Fruit fly (Drosophila melanogaster): Measurements from ENCODE around the gene Clp.

Clp gene

DNA sequence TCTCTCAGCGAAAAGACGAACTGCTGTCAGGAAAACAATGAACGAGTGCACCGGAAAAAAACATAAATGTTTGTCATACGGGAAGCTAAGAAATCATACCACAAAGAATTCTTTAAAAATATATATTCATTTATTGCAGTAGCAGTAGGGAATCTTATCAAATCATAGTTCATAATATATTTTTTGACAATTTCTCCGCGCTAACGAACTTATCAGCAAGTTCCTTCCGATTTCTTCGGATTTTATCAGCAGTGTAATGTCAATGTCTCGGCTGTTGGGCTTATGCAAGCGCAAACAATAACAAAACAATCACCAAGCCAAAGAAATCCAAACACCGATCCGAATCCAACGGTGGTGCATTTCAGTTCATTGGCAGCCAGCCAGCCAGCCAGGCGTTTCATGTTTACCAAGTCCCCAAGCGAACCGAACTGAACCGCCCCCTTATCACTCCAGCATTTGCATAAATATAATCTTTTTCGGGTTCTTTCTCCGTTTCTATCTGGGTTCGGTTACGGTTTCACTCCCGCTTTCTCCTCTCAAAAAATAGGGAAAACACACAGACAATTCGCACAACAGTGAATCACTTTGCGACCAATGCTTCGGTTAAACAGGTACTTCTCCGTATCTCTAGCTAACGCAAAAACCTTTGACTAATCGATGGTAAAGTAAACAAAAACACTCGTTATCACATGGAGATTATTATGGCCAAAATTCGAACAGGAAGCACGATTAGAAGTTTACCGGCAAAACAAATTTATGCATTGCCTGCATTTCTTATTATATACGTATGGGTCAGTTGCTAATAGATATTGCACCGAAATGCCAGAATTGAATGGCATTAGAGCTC, 8.0 kb downstream of the Clp start (continued):
- TF ChIP-seq E2f1 (GFP tag; IDR thresholded peaks at IDR 0.05) (no peak), ssp (GFP tag; IDR thresholded peaks at IDR 0.05) (no peak), her (GFP tag; optimal IDR thresholded peaks at IDR 0.05) (no peak), zen (tag; optimal IDR thresholded peaks at IDR 0.05) (no peak), inv (GFP tag; IDR thresholded peaks at IDR 0.05; ENCODE audit: partially characterized antibody) (no peak), CG11560 (tag; IDR thresholded peaks at IDR 0.05) (no peak), lilli (GFP tag; optimal IDR thresholded peaks at IDR 0.05) (no peak), chm (GFP tag; IDR thresholded peaks at IDR 0.05) (no peak), CG4854 (GFP tag; optimal IDR thresholded peaks at IDR 0.05) (peak; percentile 10), lbe (GFP tag; optimal IDR thresholded peaks at IDR 0.05) (no peak), CG10959 (GFP tag; IDR thresholded peaks at IDR 0.05) (no peak), pros (GFP tag; optimal IDR thresholded peaks at IDR 0.05) (peak; percentile 17), ab (GFP tag; optimal IDR thresholded peaks at IDR 0.05) (no peak), slp2 (GFP tag; optimal IDR thresholded peaks at IDR 0.05) (no peak), Dad (GFP tag; optimal IDR thresholded peaks at IDR 0.05) (no peak), dati (GFP tag; IDR thresholded peaks at IDR 0.05) (no peak), CG30431 (GFP tag; optimal IDR thresholded peaks at IDR 0.05) (peak; percentile 6), ERR (GFP tag; optimal IDR thresholded peaks at IDR 0.05) (no peak), scrt (GFP tag; optimal IDR thresholded peaks at IDR 0.05) (no peak), pfk (GFP tag; optimal IDR thresholded peaks at IDR 0.05) (no peak), Chrac-16 (GFP tag; optimal IDR thresholded peaks at IDR 0.05) (peak; percentile 49), Hey (tag; optimal IDR thresholded peaks at IDR 0.05) (no peak), CG11398 (GFP tag; optimal IDR thresholded peaks at IDR 0.05) (no peak), CG9609 (GFP tag; optimal IDR thresholded peaks at IDR 0.05) (peak; percentile 7), grau (tag; optimal IDR thresholded peaks at IDR 0.05) (peak; percentile 18), CG4328 (GFP tag; optimal IDR thresholded peaks at IDR 0.05) (peak; percentile 5), bigmax (GFP tag; optimal IDR thresholded peaks at IDR 0.05) (no peak), sd (tag; optimal IDR thresholded peaks at IDR 0.05) (no peak), HmgZ (tag; optimal IDR thresholded peaks at IDR 0.05) (no peak), Nf-YA (GFP tag; IDR thresholded peaks at IDR 0.05) (no peak), cwo (GFP tag; optimal IDR thresholded peaks at IDR 0.05) (peak; percentile 26), oc (tag; optimal IDR thresholded peaks at IDR 0.05) (peak; percentile 57), shn (GFP tag; optimal IDR thresholded peaks at IDR 0.05) (no peak), CG8359 (GFP tag; optimal IDR thresholded peaks at IDR 0.05; ENCODE audit: borderline replicate concordance) (no peak), D19A (tag; optimal IDR thresholded peaks at IDR 0.05) (peak; percentile 28), nmo (GFP tag; optimal IDR thresholded peaks at IDR 0.05) (peak; percentile 48), CrebB (tag; optimal IDR thresholded peaks at IDR 0.05) (no peak), usp (GFP tag; optimal IDR thresholded peaks at IDR 0.05) (no peak), Antp (GFP tag; optimal IDR thresholded peaks at IDR 0.05) (no peak), gce (GFP tag; IDR thresholded peaks at IDR 0.05) (no peak), stwl (tag; optimal IDR thresholded peaks at IDR 0.05) (no peak), Dll (GFP tag; IDR thresholded peaks at IDR 0.05; ENCODE audit: partially characterized antibody) (no peak), CG31441 (GFP tag; IDR thresholded peaks at IDR 0.05) (no peak), CG17802 (tag; optimal IDR thresholded peaks at IDR 0.05) (peak; percentile 16), Sry-δ (GFP tag; optimal IDR thresholded peaks at IDR 0.05) (no peak), peb (GFP tag; IDR thresholded peaks at IDR 0.05) (no peak), ind (GFP tag; optimal IDR thresholded peaks at IDR 0.05) (no peak), Bteb2 (GFP tag; optimal IDR thresholded peaks at IDR 0.05) (no peak), esg (GFP tag; conservative IDR thresholded peaks at IDR 0.05) (0 out of 2 replicates have a peak, but pooled peaks have one; percentile 15), ase (GFP tag; IDR thresholded peaks at IDR 0.05) (no peak)
